Fruit fly (Drosophila melanogaster) whole organism, embryonic: ENCODE data around the gene CG7182.

Experiments
- BtbVII ChIP-seq: fragments of 200-800 bp; sonication (Bioruptor generic); optimal IDR thresholded peaks from 3 replicates; lab custom pipeline; 2017; ENCODE audit warnings: missing biosample characterization, mild to moderate bottlenecking, missing genetic modification characterization
- CG10565 ChIP-seq: fragments of 200-800 bp; sonication (Bioruptor generic); optimal IDR thresholded peaks from 3 replicates; lab custom pipeline; 2016; ENCODE audit warnings: missing biosample characterization, mild to moderate bottlenecking, missing genetic modification characterization
- CG12391 ChIP-seq: fragments of 200-800 bp; sonication (Bioruptor generic); optimal IDR thresholded peaks from 3 replicates; lab custom pipeline; 2018; ENCODE audit warnings: missing biosample characterization, mild to moderate bottlenecking, missing genetic modification characterization, moderate library complexity
- CG13123 ChIP-seq: fragments of 200-800 bp; sonication (Bioruptor generic); optimal IDR thresholded peaks from 2 replicates; lab custom pipeline; 2016; ENCODE audit warnings: missing biosample characterization, missing genetic modification characterization
- CG13624 ChIP-seq: fragments of 200-800 bp; sonication (Bioruptor generic); optimal IDR thresholded peaks from 2 replicates; lab custom pipeline; 2016; ENCODE audit warnings: missing biosample characterization, missing genetic modification characterization
- CG14050 ChIP-seq: fragments of 200-800 bp; sonication (Bioruptor generic); IDR thresholded peaks from 3 replicates; pipeline ENCODE4 v1.3.6; 2022; ENCODE audit warnings: missing biosample characterization, missing genetic modification characterization
- CG14860 ChIP-seq: fragments of 200-800 bp; sonication (Bioruptor generic); IDR thresholded peaks from 3 replicates; pipeline ENCODE4 v1.3.6; 2022; ENCODE audit warnings: missing biosample characterization, missing genetic modification characterization; ENCODE audit not compliant: partially characterized antibody
- CG15601 ChIP-seq: fragments of 200-800 bp; sonication (Bioruptor generic); optimal IDR thresholded peaks from 3 replicates; lab custom pipeline; 2019; ENCODE audit warnings: missing biosample characterization, mild to moderate bottlenecking, missing genetic modification characterization, moderate library complexity
- CG17359 ChIP-seq: fragments of 200-800 bp; sonication (Bioruptor generic); optimal IDR thresholded peaks from 3 replicates; lab custom pipeline; 2018; ENCODE audit warnings: missing biosample characterization, mild to moderate bottlenecking, missing genetic modification characterization, moderate library complexity
- CG17802 ChIP-seq: fragments of 200-800 bp; sonication (Bioruptor generic); optimal IDR thresholded peaks from 2 replicates; lab custom pipeline; 2018; ENCODE audit warnings: missing biosample characterization, mild to moderate bottlenecking, missing genetic modification characterization, moderate library complexity
- CG18764 ChIP-seq: fragments of 200-800 bp; sonication (Bioruptor generic); optimal IDR thresholded peaks from 3 replicates; lab custom pipeline; 2016; ENCODE audit warnings: missing biosample characterization, missing genetic modification characterization
- CG2120 ChIP-seq: fragments of 200-800 bp; sonication (Bioruptor generic); optimal IDR thresholded peaks from 3 replicates; lab custom pipeline; 2016; ENCODE audit warnings: missing biosample characterization, missing genetic modification characterization
- CG2889 ChIP-seq: fragments of 200-800 bp; sonication (Bioruptor generic); IDR thresholded peaks from 3 replicates; pipeline ENCODE4 v1.3.6; 2022; ENCODE audit warnings: missing biosample characterization, missing genetic modification characterization
- CG31365 ChIP-seq: fragments of 200-800 bp; sonication (Bioruptor generic); optimal IDR thresholded peaks from 2 replicates; lab custom pipeline; 2018; ENCODE audit warnings: missing biosample characterization, mild to moderate bottlenecking, missing genetic modification characterization
- CG31388 ChIP-seq: fragments of 200-800 bp; sonication (Bioruptor generic); optimal IDR thresholded peaks from 2 replicates; lab custom pipeline; 2016; ENCODE audit warnings: missing biosample characterization, missing genetic modification characterization
- CG3847 ChIP-seq: fragments of 200-800 bp; sonication (Bioruptor generic); IDR thresholded peaks from 2 replicates; pipeline ENCODE4 v1.3.6; 2022; ENCODE audit warnings: missing biosample characterization, missing genetic modification characterization
- CG4730 ChIP-seq: fragments of 200-800 bp; sonication (Bioruptor generic); IDR thresholded peaks from 2 replicates; pipeline ENCODE4 v1.3.6; 2022; ENCODE audit warnings: missing biosample characterization, missing genetic modification characterization
- CG5180 ChIP-seq: fragments of 200-800 bp; sonication (Bioruptor generic); optimal IDR thresholded peaks from 3 replicates; lab custom pipeline; 2017; ENCODE audit warnings: missing biosample characterization, missing genetic modification characterization, mild to moderate bottlenecking, moderate library complexity, missing genetic modification reagents
- CG6654 ChIP-seq: fragments of 200-800 bp; sonication (Bioruptor generic); optimal IDR thresholded peaks from 2 replicates; lab custom pipeline; 2017; ENCODE audit warnings: missing biosample characterization, mild to moderate bottlenecking, missing genetic modification characterization
- CG6689 ChIP-seq: fragments of 200-800 bp; sonication (Bioruptor generic); IDR thresholded peaks from 2 replicates; pipeline ENCODE4 v1.3.6; 2022; ENCODE audit warnings: missing biosample characterization, missing genetic modification characterization
- CG8478 ChIP-seq: fragments of >200 bp; optimal IDR thresholded peaks from 2 replicates; lab custom pipeline; 2018
- CG9932 ChIP-seq: fragments of 200-800 bp; sonication (Bioruptor generic); IDR thresholded peaks from 2 replicates; pipeline ENCODE4 v1.3.6; 2022; ENCODE audit warnings: missing biosample characterization, missing genetic modification characterization
- CkIIα-i1 ChIP-seq: fragments of 200-800 bp; sonication (Bioruptor generic); IDR thresholded peaks from 2 replicates; pipeline ENCODE4 v1.3.6; 2022; ENCODE audit warnings: missing biosample characterization, missing genetic modification characterization
- Dip2 ChIP-seq: fragments of 200-800 bp; sonication (Bioruptor generic); IDR thresholded peaks from 2 replicates; pipeline ENCODE4 v1.3.6; 2022; ENCODE audit warnings: missing biosample characterization, missing genetic modification characterization
- Dref ChIP-seq: fragments of 200-800 bp; sonication (Bioruptor generic); IDR thresholded peaks from 2 replicates; pipeline ENCODE4 v1.3.6; 2022; ENCODE audit warnings: missing biosample characterization, missing genetic modification characterization
- E2f1 ChIP-seq: fragments of 200-800 bp; sonication (Bioruptor generic); IDR thresholded peaks from 2 replicates; pipeline ENCODE4 v1.3.6; 2022; ENCODE audit warnings: missing biosample characterization, missing genetic modification characterization
- Ets65A ChIP-seq: fragments of 200-800 bp; sonication (Bioruptor generic); peaks from one replicate; lab custom pipeline; 2016; ENCODE audit warnings: missing biosample characterization, missing genetic modification characterization
- HLH3B ChIP-seq: fragments of 200-800 bp; sonication (Bioruptor generic); IDR thresholded peaks from 2 replicates; pipeline ENCODE4 v1.3.6; 2022; ENCODE audit warnings: missing biosample characterization, missing genetic modification characterization
- Hey ChIP-seq: fragments of 200-800 bp; sonication (Bioruptor generic); optimal IDR thresholded peaks from 3 replicates; lab custom pipeline; 2018; ENCODE audit warnings: missing biosample characterization, mild to moderate bottlenecking, missing genetic modification characterization
- Hr51 ChIP-seq, 2 experiments: fragments of 200-800 bp; sonication (Bioruptor generic); optimal IDR thresholded peaks; 2 replicates in 1 of 2; 3 replicates in 1 of 2; lab custom pipeline; 2016 to 2018; ENCODE audit warnings: missing biosample characterization in 2 of 2, missing genetic modification characterization in 2 of 2, mild to moderate bottlenecking in 1 of 2, moderate library complexity in 1 of 2
- NFAT ChIP-seq: fragments of 200-800 bp; sonication (Bioruptor generic); IDR thresholded peaks from 2 replicates; pipeline ENCODE4 v1.3.6; 2022; ENCODE audit warnings: missing biosample characterization, missing genetic modification characterization
- Nf-YB ChIP-seq: fragments of 200-800 bp; sonication (Bioruptor generic); optimal IDR thresholded peaks from 3 replicates; lab custom pipeline; 2019; ENCODE audit warnings: missing biosample characterization, mild to moderate bottlenecking, missing genetic modification characterization, moderate library complexity
- PHDP ChIP-seq: fragments of 200-800 bp; sonication (Bioruptor generic); optimal IDR thresholded peaks from 3 replicates; lab custom pipeline; 2018; ENCODE audit warnings: missing biosample characterization, mild to moderate bottlenecking, missing genetic modification characterization, moderate library complexity
- Rfx ChIP-seq: fragments of 200-800 bp; sonication (Bioruptor generic); IDR thresholded peaks from 2 replicates; pipeline ENCODE4 v1.3.6; 2022; ENCODE audit warnings: missing biosample characterization, missing genetic modification characterization
- Rx ChIP-seq: fragments of 200-800 bp; sonication (Bioruptor generic); IDR thresholded peaks from 2 replicates; pipeline ENCODE4 v1.3.6; 2022; ENCODE audit warnings: missing biosample characterization, missing genetic modification characterization
- Sox102F ChIP-seq: fragments of 200-800 bp; sonication (Bioruptor generic); optimal IDR thresholded peaks from 2 replicates; lab custom pipeline; 2018; ENCODE audit warnings: missing biosample characterization, mild to moderate bottlenecking, missing genetic modification characterization, moderate library complexity
- aop ChIP-seq: fragments of 200-800 bp; sonication (Bioruptor generic); IDR thresholded peaks from 2 replicates; pipeline ENCODE4 v1.3.6; 2022; ENCODE audit warnings: missing biosample characterization, missing genetic modification characterization
- chinmo ChIP-seq: fragments of 200-800 bp; sonication (Bioruptor generic); IDR thresholded peaks from 4 replicates; pipeline ENCODE4 v1.3.6; 2022; ENCODE audit warnings: missing biosample characterization, missing genetic modification characterization; ENCODE audit not compliant: partially characterized antibody
- crc ChIP-seq: fragments of 200-800 bp; sonication (Bioruptor generic); optimal IDR thresholded peaks from 2 replicates; lab custom pipeline; 2016; ENCODE audit warnings: missing biosample characterization, missing genetic modification characterization
- crp ChIP-seq, 2 experiments: fragments of 200-800 bp; sonication (Bioruptor generic); optimal IDR thresholded peaks; 2 replicates in 1 of 2; 3 replicates in 1 of 2; lab custom pipeline; 2017; ENCODE audit warnings: missing biosample characterization in 2 of 2, missing genetic modification characterization in 2 of 2, mild to moderate bottlenecking in 1 of 2, moderate library complexity in 1 of 2
- dpn ChIP-seq, 2 experiments: fragments of 200-800 bp; sonication (Bioruptor generic); optimal IDR thresholded peaks; 3 replicates each; lab custom pipeline; 2016; ENCODE audit warnings: missing biosample characterization in 2 of 2, missing genetic modification characterization in 2 of 2
- en ChIP-seq: fragments of 200-800 bp; sonication (Bioruptor generic); optimal IDR thresholded peaks from 2 replicates; lab custom pipeline; 2016; ENCODE audit warnings: missing biosample characterization, missing genetic modification characterization
- ftz-f1 ChIP-seq: fragments of 200-800 bp; sonication (Bioruptor generic); optimal IDR thresholded peaks from 2 replicates; lab custom pipeline; 2016; ENCODE audit warnings: missing biosample characterization, missing genetic modification characterization
- jumu ChIP-seq: fragments of 200-800 bp; sonication (Bioruptor generic); optimal IDR thresholded peaks from 3 replicates; lab custom pipeline; 2016; ENCODE audit warnings: missing biosample characterization, missing genetic modification characterization
- pita ChIP-seq: fragments of 200-800 bp; sonication (Bioruptor generic); optimal IDR thresholded peaks from 2 replicates; lab custom pipeline; 2017; ENCODE audit warnings: missing biosample characterization, mild to moderate bottlenecking, missing genetic modification characterization
- sna ChIP-seq: fragments of 200-800 bp; sonication (Bioruptor generic); IDR thresholded peaks from 2 replicates; pipeline ENCODE4 v1.3.6; 2022; ENCODE audit warnings: missing biosample characterization, missing genetic modification characterization; ENCODE audit not compliant: partially characterized antibody
- stc ChIP-seq: fragments of 200-800 bp; sonication (Bioruptor generic); IDR thresholded peaks from 2 replicates; pipeline ENCODE4 v1.3.6; 2022; ENCODE audit warnings: missing biosample characterization, missing genetic modification characterization
- tgo ChIP-seq: fragments of 200-800 bp; sonication (Bioruptor generic); IDR thresholded peaks from 3 replicates; pipeline ENCODE4 v1.3.6; 2022; ENCODE audit warnings: missing biosample characterization, missing genetic modification characterization
- wek ChIP-seq: fragments of 200-800 bp; sonication (Bioruptor generic); optimal IDR thresholded peaks from 3 replicates; lab custom pipeline; 2018; ENCODE audit warnings: missing biosample characterization, mild to moderate bottlenecking, missing genetic modification characterization, moderate library complexity

Gene CG7182

DNA sequence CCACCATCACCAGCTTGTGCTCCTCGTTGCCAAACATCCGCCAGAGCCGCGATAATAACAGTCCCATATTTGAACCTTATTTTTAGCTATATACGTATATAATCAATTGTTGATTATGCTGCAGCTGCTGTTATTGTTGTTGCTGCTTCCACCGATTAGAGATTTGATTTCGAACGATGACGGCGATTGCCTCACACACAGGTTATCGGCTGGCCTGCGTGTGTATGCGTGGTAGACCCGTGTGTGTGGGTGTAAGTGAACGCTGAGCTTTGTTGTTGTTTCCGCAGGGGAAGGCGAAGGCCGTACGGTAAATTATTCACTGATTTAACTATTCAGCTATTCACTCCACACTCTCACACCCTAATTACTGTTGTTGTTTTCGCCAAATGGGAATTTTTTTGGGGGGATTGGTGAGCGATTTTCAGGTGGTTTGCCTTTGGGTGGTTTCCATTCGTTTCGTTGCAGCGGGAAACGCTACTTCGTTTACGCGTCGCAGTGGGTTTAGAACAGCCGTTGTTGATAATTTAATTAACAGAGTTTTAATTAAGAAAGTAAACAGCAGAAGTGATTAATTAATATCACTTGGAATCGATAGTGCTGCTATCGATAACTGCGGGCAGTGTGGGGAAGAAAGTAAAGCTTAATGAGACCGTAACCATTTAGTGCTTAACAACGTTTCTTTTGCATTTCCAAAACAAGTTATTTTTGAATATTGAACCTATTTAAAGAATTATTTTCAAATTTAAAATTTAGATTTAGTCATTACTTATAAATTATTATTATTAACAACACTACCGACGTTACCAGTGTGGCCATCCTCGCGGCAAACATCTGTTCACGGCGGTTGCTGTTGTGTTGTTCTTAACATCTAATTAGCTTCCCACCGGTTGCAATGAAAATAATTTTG lies 46.7 kb downstream of the CG7182 start, which contains the start of the genes Arl5 and CG13671 (continued):
- TF ChIP-seq E2f1 (GFP tag; lab: Robert Waterston, UW) (peak; percentile 71), CG17359 (peak; percentile 77), CkIIα-i1 (no peak), CG4730 (GFP tag; lab: Robert Waterston, UW) (peak; percentile 72), CG14050 (peak; percentile 67; the same call in 2 of the 3 replicates), CG12391 (tag; lab: Kevin White, UChicago) (peak; percentile 91), dpn (GFP tag; optimal IDR thresholded peaks at IDR 0.05; lab: Kevin White, UChicago) (peak; percentile 66 to 89), CG18764 (peak; percentile 81), Rx (GFP tag; lab: Robert Waterston, UW) (peak; percentile 70), CG17802 (tag; lab: Kevin White, UChicago) (peak; percentile 56), CG14860 (GFP tag; lab: Robert Waterston, UW) (peak; percentile 62; the same call in 2 of the 3 replicates), CG31388 (GFP tag; lab: Kevin White, UChicago) (peak; percentile 70), aop (GFP tag; lab: Robert Waterston, UW) (no peak), CG13624 (GFP tag; lab: Kevin White, UChicago) (peak; percentile 42), CG6654 (GFP tag; lab: Kevin White, UChicago) (no peak), Rfx (peak; percentile 83), Hey (tag; lab: Kevin White, UChicago) (no peak), HLH3B (GFP tag; lab: Robert Waterston, UW) (peak; percentile 79), CG5180 (GFP tag; lab: Kevin White, UChicago) (no peak), ftz-f1 (GFP tag; lab: Kevin White, UChicago) (peak; percentile 74), Ets65A (peak; percentile 89), Sox102F (GFP tag; lab: Kevin White, UChicago) (no peak), tgo (peak; percentile 80), Nf-YB (GFP tag; lab: Kevin White, UChicago) (peak; percentile 29), crc (GFP tag; lab: Kevin White, UChicago) (no peak), CG2889 (GFP tag; lab: Robert Waterston, UW) (peak; percentile 68; the same call in 1 of the 3 replicates), BtbVII (GFP tag; lab: Kevin White, UChicago) (no peak), CG2120 (peak; percentile 84), en (GFP tag; lab: Kevin White, UChicago) (no peak), Dref (GFP tag; lab: Robert Waterston, UW) (peak; percentile 79), CG8478 (lab: Kevin White, UChicago) (no peak), sna (peak; percentile 72; the same call in 1 of the 2 replicates), stc (GFP tag; lab: Robert Waterston, UW) (peak; percentile 61), chinmo (GFP tag; lab: Robert Waterston, UW) (peak; percentile 84; the same call in 2 of the 4 replicates), CG13123 (GFP tag; lab: Kevin White, UChicago) (peak; percentile 83), Dip2 (GFP tag; lab: Robert Waterston, UW) (no peak), Hr51 (GFP tag; optimal IDR thresholded peaks at IDR 0.05; lab: Kevin White, UChicago) (peak; percentile 68), CG6689 (peak; percentile 75), CG15601 (tag; lab: Kevin White, UChicago) (peak; percentile 61), PHDP (peak; percentile 74), CG9932 (peak; percentile 88), pita (GFP tag; lab: Kevin White, UChicago) (no peak), NFAT (GFP tag; lab: Robert Waterston, UW) (peak; percentile 54; the same call in 1 of the 2 replicates), CG31365 (tag; lab: Kevin White, UChicago) (no peak), CG10565 (GFP tag; lab: Kevin White, UChicago) (no peak), CG3847 (GFP tag; lab: Robert Waterston, UW) (peak; percentile 75), jumu (peak; percentile 34), wek (GFP tag; lab: Kevin White, UChicago) (no peak), crp (GFP tag; optimal IDR thresholded peaks at IDR 0.05; lab: Kevin White, UChicago) (peak in 1 of 2 experiments; percentile 89)
